Worm (Caenorhabditis elegans) whole organism, L1 larva: ENCODE data around the gene Y8A9A.2.
"Not testable (repeated sequence)": the region's sequence is repeated elsewhere in the genome, so short reads cannot be mapped to it uniquely, and the experiment has no call there.

ENCODE experiments used
- ces-1 ChIP-seq: fragments of 150-350 bp; optimal IDR thresholded peaks from 2 replicates; lab custom pipeline; 2014; ENCODE audit warnings: missing biosample characterization, missing genetic modification reagents, missing genetic modification characterization
- efl-1 ChIP-seq, 4 experiments: fragments of 150-350 bp; optimal IDR thresholded peaks in 3 of 4; peaks in 1 of 4; 1 replicate in 1 of 4; 2 replicates in 3 of 4; lab custom pipeline; 2014; ENCODE audit warnings: missing biosample characterization in 2 of 4, missing genetic modification characterization in 2 of 4, missing genetic modification reagents in 2 of 4
- egl-27 ChIP-seq, 2 experiments: fragments of 150-350 bp in 1 of 2; sonication (generic microtip); optimal IDR thresholded peaks; 3 replicates each; lab custom pipeline; 2017 to 2018; ENCODE audit warnings: missing biosample characterization in 2 of 2, missing genetic modification characterization in 2 of 2, missing genetic modification reagents in 2 of 2
- lir-3 ChIP-seq: sonication (generic microtip); optimal IDR thresholded peaks from 2 replicates; lab custom pipeline; 2016; ENCODE audit warnings: mild to moderate bottlenecking, missing genetic modification characterization, moderate library complexity, missing compliant biosample characterization; ENCODE audit not compliant: poor library complexity
- mdl-1 ChIP-seq, 2 experiments: fragments of 150-350 bp; optimal IDR thresholded peaks; 2 replicates each; lab custom pipeline; 2014 to 2017; ENCODE audit warnings: missing biosample characterization in 2 of 2, missing genetic modification characterization in 2 of 2, inconsistent platforms in 1 of 2
- nhr-76 ChIP-seq: sonication (generic microtip); optimal IDR thresholded peaks from 2 replicates; lab custom pipeline; 2017; ENCODE audit warnings: missing biosample characterization, missing genetic modification characterization
- unc-30 ChIP-seq: sonication (generic microtip); optimal IDR thresholded peaks from 2 replicates; lab custom pipeline; 2017; ENCODE audit warnings: missing biosample characterization, missing genetic modification characterization

- TF ChIP-seq mdl-1 (tag; optimal IDR thresholded peaks at IDR 0.05; lab: Kevin White, UChicago); nhr-76 (tag; lab: Kevin White, UChicago); ces-1 (GFP tag; lab: Kevin White, UChicago); unc-30; egl-27 (tag; optimal IDR thresholded peaks at IDR 0.05; lab: Kevin White, UChicago); lir-3 (tag; lab: Kevin White, UChicago): not testable (repeated sequence)
- TF ChIP-seq efl-1 (optimal IDR thresholded peaks at IDR 0.05; lab: Kevin White, UChicago): peak; percentile 41 to 55
- peak; percentile 22 to 50 for TF ChIP-seq efl-1 (GFP tag; optimal IDR thresholded peaks at IDR 0.05 in 1 of 2; lab: Kevin White, UChicago)
These were observed 20.9 kb downstream of the Y8A9A.2 start, which contains the start of gene fbxa-24 for ce11 chrII:3816251-3816849.
